Worm (Caenorhabditis elegans): ENCODE measurements around the gene nlf-1.

nlf-1 gene

ce11 chrX:1030867-1031266 is 13.5 kb upstream of the nlf-1 start:
- no peak for TF ChIP-seq dsc-1 (tag; optimal IDR thresholded peaks at IDR 0.05)
- TF ChIP-seq nhr-90 (tag; optimal IDR thresholded peaks at IDR 0.05; ENCODE audit: poor library complexity), result no peak
- no peak for TF ChIP-seq nhr-19 (GFP tag; conservative IDR thresholded peaks at IDR 0.05)
- TF ChIP-seq ztf-4 (tag; optimal IDR thresholded peaks at IDR 0.05), result no peak
- TF ChIP-seq fkh-8 (tag; optimal IDR thresholded peaks at IDR 0.05), result no peak
- TF ChIP-seq ceh-88 (GFP tag; IDR thresholded peaks at IDR 0.05), result no peak
- no peak for TF ChIP-seq tlp-1 (tag; optimal IDR thresholded peaks at IDR 0.05)
- TF ChIP-seq F16B12.6 (tag; optimal IDR thresholded peaks at IDR 0.05), result no peak
- no peak for TF ChIP-seq hpl-2 (GFP tag; optimal IDR thresholded peaks at IDR 0.05)
- TF ChIP-seq mdl-1 (tag; optimal IDR thresholded peaks at IDR 0.05), result no peak

DNA sequence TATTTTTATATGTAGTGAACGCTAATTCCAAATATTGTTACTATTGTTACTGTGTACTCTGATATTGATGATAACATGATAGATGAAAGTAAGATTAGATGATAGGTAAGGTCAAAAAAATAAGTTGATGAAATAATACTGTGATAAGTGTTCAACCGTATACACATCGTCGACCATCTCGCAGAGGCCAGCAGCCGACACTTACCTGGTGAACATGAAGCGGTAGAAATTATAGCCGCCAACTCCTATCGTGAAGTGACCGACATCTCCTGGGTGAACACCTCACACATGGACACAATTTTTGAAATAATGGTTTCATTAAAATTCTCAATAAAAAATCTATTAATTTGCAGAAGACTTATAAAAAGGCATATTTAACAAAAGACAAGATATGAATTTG is 10.0 kb upstream of the nlf-1 start:
- no peak for TF ChIP-seq mef-2 (tag; optimal IDR thresholded peaks at IDR 0.05)
- no peak for TF ChIP-seq nhr-71 (tag; optimal IDR thresholded peaks at IDR 0.05)
- TF ChIP-seq tbx-2 (tag; optimal IDR thresholded peaks at IDR 0.05), result no peak

ce11 chrX:1026722-1027121 is 9.4 kb upstream of the nlf-1 start:
- no peak for TF ChIP-seq pqm-1 (tag; optimal IDR thresholded peaks at IDR 0.05)
- peak; percentile 57 for TF ChIP-seq snu-23 (GFP tag; optimal IDR thresholded peaks at IDR 0.05)
- TF ChIP-seq aly-2 (tag; optimal IDR thresholded peaks at IDR 0.05), result no peak
- TF ChIP-seq sptf-1 (tag; optimal IDR thresholded peaks at IDR 0.05), result no peak
- peak; percentile 40 for TF ChIP-seq blmp-1 (tag; optimal IDR thresholded peaks at IDR 0.05)
- TF ChIP-seq mep-1 (tag; optimal IDR thresholded peaks at IDR 0.05), result no peak
- TF ChIP-seq ztf-4 (tag; optimal IDR thresholded peaks at IDR 0.05), result no peak
- no peak for TF ChIP-seq zag-1 (tag; optimal IDR thresholded peaks at IDR 0.05)
- TF ChIP-seq nhr-85 (tag), result peak; percentile 87
- TF ChIP-seq efl-1 (optimal IDR thresholded peaks at IDR 0.05), result no peak
- TF ChIP-seq efl-1 (GFP tag; optimal IDR thresholded peaks at IDR 0.05 in 1 of 2), result no peak
- TF ChIP-seq elt-3 (tag; optimal IDR thresholded peaks at IDR 0.05), result peak in 2 of 6 experiments; percentile 45 to 71
- no peak for TF ChIP-seq rnt-1 (tag; optimal IDR thresholded peaks at IDR 0.05)
- peak; percentile 32 for TF ChIP-seq nhr-47 (tag; optimal IDR thresholded peaks at IDR 0.05)
- TF ChIP-seq nhr-12 (tag; optimal IDR thresholded peaks at IDR 0.05), result no peak
- TF ChIP-seq mef-2 (tag; optimal IDR thresholded peaks at IDR 0.05), result no peak
- peak; percentile 12; the same call in 1 of the 2 replicates for TF ChIP-seq grh-1 (GFP tag; IDR thresholded peaks at IDR 0.05)
- TF ChIP-seq elt-2 (tag; optimal IDR thresholded peaks at IDR 0.05), result no peak
- no peak for TF ChIP-seq zip-4 (GFP tag; optimal IDR thresholded peaks at IDR 0.05)
- TF ChIP-seq nhr-19 (GFP tag; conservative IDR thresholded peaks at IDR 0.05), result peak; percentile 60
- no peak for TF ChIP-seq ets-5 (GFP tag; IDR thresholded peaks at IDR 0.05)
- no peak for TF ChIP-seq hlh-17 (GFP tag; optimal IDR thresholded peaks at IDR 0.05; ENCODE audit: borderline replicate concordance)
- peak; percentile 38 for TF ChIP-seq tbx-2 (tag; optimal IDR thresholded peaks at IDR 0.05)
- peak in 1 of 2 experiments; percentile 62 for TF ChIP-seq mdl-1 (tag; optimal IDR thresholded peaks at IDR 0.05)
- TF ChIP-seq tlp-1 (tag; optimal IDR thresholded peaks at IDR 0.05), result no peak
- no peak for TF ChIP-seq ceh-90 (tag; optimal IDR thresholded peaks at IDR 0.05)
- TF ChIP-seq ama-1 (optimal IDR thresholded peaks at IDR 0.05), result no peak
- no peak for TF ChIP-seq aha-1 (tag; optimal IDR thresholded peaks at IDR 0.05)
- peak; percentile 70 for TF ChIP-seq nhr-20 (tag; optimal IDR thresholded peaks at IDR 0.05)
- TF ChIP-seq C04F5.9 (tag; optimal IDR thresholded peaks at IDR 0.05), result no peak
- TF ChIP-seq mab-9 (GFP tag; IDR thresholded peaks at IDR 0.05), result no peak
- TF ChIP-seq fkh-10 (GFP tag; optimal IDR thresholded peaks at IDR 0.05), result no peak
- TF ChIP-seq lin-35 (GFP tag; optimal IDR thresholded peaks at IDR 0.05), result peak in 1 of 2 experiments; percentile 66
- TF ChIP-seq unc-130 (tag; optimal IDR thresholded peaks at IDR 0.05), result peak; percentile 53
- no peak for TF ChIP-seq nhr-84 (tag; optimal IDR thresholded peaks at IDR 0.05)
- TF ChIP-seq lin-39 (tag; optimal IDR thresholded peaks at IDR 0.05), result no peak
- no peak for TF ChIP-seq vab-15 (tag; optimal IDR thresholded peaks at IDR 0.05)
- TF ChIP-seq skn-1 (tag; optimal IDR thresholded peaks at IDR 0.05), result peak; percentile 83
- no peak for TF ChIP-seq unc-62 (GFP tag; optimal IDR thresholded peaks at IDR 0.05)
- TF ChIP-seq lin-14 (GFP tag; optimal IDR thresholded peaks at IDR 0.05), result peak; percentile 71
- no peak for TF ChIP-seq lin-13 (GFP tag; optimal IDR thresholded peaks at IDR 0.05)
- TF ChIP-seq efl-3 (GFP tag; optimal IDR thresholded peaks at IDR 0.05), result no peak
- TF ChIP-seq unc-30 (tag; optimal IDR thresholded peaks at IDR 0.05), result no peak
- TF ChIP-seq ztf-11 (tag; optimal IDR thresholded peaks at IDR 0.05), result no peak
